Worm (Caenorhabditis elegans) whole organism, young adult: ENCODE results near the gene bus-17.
A peak's percentile ranks its signal among the peaks of the same experiment; 100 is the strongest.

Source experiments
- B0261.1 ChIP-seq: sonication (generic microtip); optimal IDR thresholded peaks from 2 replicates; lab custom pipeline; 2016; ENCODE audit warnings: mild to moderate bottlenecking, missing genetic modification characterization, moderate library complexity, missing compliant biosample characterization
- F33H1.4 ChIP-seq: fragments of 200-800 bp; sonication (Bioruptor generic); IDR thresholded peaks from 2 replicates; pipeline ENCODE4 v1.3.6; 2022; ENCODE audit warnings: missing genetic modification reagents, missing genetic modification characterization, missing compliant biosample characterization
- F57A8.1 ChIP-seq: fragments of 200-800 bp; sonication (Bioruptor generic); optimal IDR thresholded peaks from 2 replicates; lab custom pipeline; 2018; ENCODE audit warnings: mild to moderate bottlenecking, missing genetic modification characterization, moderate library complexity, missing compliant biosample characterization
- F57C9.4 ChIP-seq: sonication (generic microtip); optimal IDR thresholded peaks from 2 replicates; lab custom pipeline; 2017; ENCODE audit warnings: mild to moderate bottlenecking, missing genetic modification characterization, missing compliant biosample characterization
- K11D2.4 ChIP-seq: fragments of 200-800 bp; sonication (Bioruptor generic); IDR thresholded peaks from 2 replicates; pipeline ENCODE4 v1.3.6; 2022; ENCODE audit warnings: missing genetic modification reagents, missing genetic modification characterization, missing compliant biosample characterization
- Y56A3A.18 ChIP-seq: fragments of 200-800 bp; sonication (Bioruptor generic); IDR thresholded peaks from 2 replicates; pipeline ENCODE4 v1.3.6; 2022; ENCODE audit warnings: missing genetic modification reagents, missing genetic modification characterization, missing compliant biosample characterization
- ZK185.1 ChIP-seq: sonication (generic microtip); optimal IDR thresholded peaks from 2 replicates; lab custom pipeline; 2016; ENCODE audit warnings: mild to moderate bottlenecking, missing genetic modification characterization, missing compliant biosample characterization; ENCODE audit not compliant: poor library complexity, severe bottlenecking
- akir-1 ChIP-seq: fragments of 200-800 bp; sonication (Bioruptor generic); optimal IDR thresholded peaks from 2 replicates; lab custom pipeline; 2018; ENCODE audit warnings: mild to moderate bottlenecking, missing genetic modification characterization, moderate library complexity, missing compliant biosample characterization
- attf-3 ChIP-seq: fragments of 200-800 bp; sonication (Bioruptor generic); conservative IDR thresholded peaks from 2 replicates; pipeline ENCODE4 v1.3.6; 2022; ENCODE audit warnings: missing genetic modification reagents, missing genetic modification characterization, missing compliant biosample characterization
- attf-5 ChIP-seq: fragments of 200-800 bp; sonication (Bioruptor generic); optimal IDR thresholded peaks from 2 replicates; lab custom pipeline; 2018; ENCODE audit warnings: mild to moderate bottlenecking, missing genetic modification characterization, missing compliant biosample characterization
- cebp-1 ChIP-seq, 2 experiments: fragments of 200-800 bp in 1 of 2; sonication (Bioruptor generic) in 1 of 2; sonication (generic microtip) in 1 of 2; IDR thresholded peaks in 1 of 2; optimal IDR thresholded peaks in 1 of 2; 2 replicates each; pipeline versions ENCODE4 v1.3.6 to Lab custom; 2017 to 2022; ENCODE audit warnings: missing compliant biosample characterization in 2 of 2, missing genetic modification characterization in 2 of 2, mild to moderate bottlenecking in 1 of 2, missing genetic modification reagents in 1 of 2, moderate library complexity in 1 of 2
- cebp-2 ChIP-seq: fragments of 200-800 bp; sonication (Bioruptor generic); IDR thresholded peaks from 2 replicates; pipeline ENCODE4 v1.3.6; 2022; ENCODE audit warnings: missing genetic modification characterization, missing compliant biosample characterization
- ceh-100 ChIP-seq: fragments of 200-800 bp; sonication (Bioruptor generic); IDR thresholded peaks from 2 replicates; pipeline ENCODE4 v1.3.6; 2022; ENCODE audit warnings: missing genetic modification reagents, missing genetic modification characterization, missing compliant biosample characterization
- ceh-27 ChIP-seq: fragments of 200-800 bp; sonication (Bioruptor generic); optimal IDR thresholded peaks from 2 replicates; lab custom pipeline; 2018; ENCODE audit warnings: mild to moderate bottlenecking, missing genetic modification characterization, moderate library complexity, missing compliant biosample characterization
- chd-7 ChIP-seq: sonication (generic microtip); optimal IDR thresholded peaks from 2 replicates; lab custom pipeline; 2016; ENCODE audit warnings: mild to moderate bottlenecking, missing genetic modification characterization, moderate library complexity, missing compliant biosample characterization
- efl-1 ChIP-seq: fragments of 150-350 bp; optimal IDR thresholded peaks from 2 replicates; lab custom pipeline; 2014; ENCODE audit warnings: missing biosample characterization, missing genetic modification reagents, missing genetic modification characterization
- hmg-1.2 ChIP-seq: fragments of 200-800 bp; sonication (Bioruptor generic); IDR thresholded peaks from 2 replicates; pipeline ENCODE4 v1.3.6; 2022; ENCODE audit warnings: missing genetic modification reagents, missing genetic modification characterization, missing compliant biosample characterization
- hmg-20 ChIP-seq: fragments of 200-800 bp; sonication (Bioruptor generic); IDR thresholded peaks from 2 replicates; pipeline ENCODE4 v1.3.6; 2022; ENCODE audit warnings: missing genetic modification reagents, missing genetic modification characterization, missing compliant biosample characterization
- hrde-1 ChIP-seq: sonication (generic microtip); optimal IDR thresholded peaks from 2 replicates; lab custom pipeline; 2016; ENCODE audit warnings: missing genetic modification characterization, mild to moderate bottlenecking, missing compliant biosample characterization, moderate library complexity, missing genotype, missing genetic modification reagents, borderline replicate concordance
- hsf-1 ChIP-seq: fragments of 200-800 bp; sonication (Bioruptor generic); IDR thresholded peaks from 2 replicates; pipeline ENCODE4 v1.3.6; 2022; ENCODE audit warnings: missing genetic modification reagents, missing genetic modification characterization, missing compliant biosample characterization
- lag-1 ChIP-seq: fragments of 200-800 bp; sonication (Bioruptor generic); IDR thresholded peaks from 2 replicates; pipeline ENCODE4 v1.3.6; 2022; ENCODE audit warnings: missing genetic modification reagents, missing genetic modification characterization, missing compliant biosample characterization
- let-526 ChIP-seq: fragments of 200-800 bp; sonication (Bioruptor generic); IDR thresholded peaks from 2 replicates; pipeline ENCODE4 v1.3.6; 2022; ENCODE audit warnings: missing genetic modification reagents, missing genetic modification characterization, missing compliant biosample characterization
- let-607 ChIP-seq, 2 experiments: fragments of 200-800 bp in 1 of 2; sonication (Bioruptor generic) in 1 of 2; sonication (generic microtip) in 1 of 2; optimal IDR thresholded peaks; 2 replicates each; lab custom pipeline; 2016 to 2018; ENCODE audit warnings: mild to moderate bottlenecking in 2 of 2, missing compliant biosample characterization in 2 of 2, missing genetic modification characterization in 2 of 2, moderate library complexity in 2 of 2, missing genotype in 1 of 2
- lin-26 ChIP-seq: fragments of 200-800 bp; sonication (Bioruptor generic); IDR thresholded peaks from 2 replicates; pipeline ENCODE4 v1.3.6; 2022; ENCODE audit warnings: missing genetic modification reagents, missing genetic modification characterization, missing compliant biosample characterization
- lin-35 ChIP-seq, 3 experiments: fragments of 150-350 bp in 2 of 3; sonication (generic microtip) in 1 of 3; optimal IDR thresholded peaks; 2 replicates each; lab custom pipeline; 2014 to 2018; ENCODE audit warnings: missing biosample characterization in 3 of 3, missing genetic modification characterization in 3 of 3, missing genetic modification reagents in 3 of 3
- lsy-27 ChIP-seq: sonication (generic microtip); optimal IDR thresholded peaks from 2 replicates; lab custom pipeline; 2017; ENCODE audit warnings: missing genetic modification characterization, mild to moderate bottlenecking, missing compliant biosample characterization, antibody characterized with exemption, missing genotype, borderline replicate concordance; ENCODE audit not compliant: insufficient read depth
- madf-8 ChIP-seq: fragments of 200-800 bp; sonication (Bioruptor generic); conservative IDR thresholded peaks from 2 replicates; pipeline ENCODE4 v1.3.6; 2022; ENCODE audit warnings: missing genetic modification reagents, missing genetic modification characterization, missing compliant biosample characterization
- mcd-1 ChIP-seq: fragments of 200-800 bp; sonication (Bioruptor generic); IDR thresholded peaks from 2 replicates; pipeline ENCODE4 v1.3.6; 2022; ENCODE audit warnings: missing genetic modification reagents, missing genetic modification characterization, missing compliant biosample characterization
- mes-4 ChIP-seq: sonication (generic microtip); optimal IDR thresholded peaks from 2 replicates; lab custom pipeline; 2016; ENCODE audit warnings: missing genotype, missing genetic modification characterization, missing compliant biosample characterization
- nfya-2 ChIP-seq: fragments of 200-800 bp; sonication (Bioruptor generic); IDR thresholded peaks from 2 replicates; pipeline ENCODE4 v1.3.6; 2022; ENCODE audit warnings: missing genetic modification reagents, missing genetic modification characterization, missing compliant biosample characterization
- nhr-120 ChIP-seq: fragments of 200-800 bp; sonication (Bioruptor generic); IDR thresholded peaks from 2 replicates; pipeline ENCODE4 v1.3.6; 2022; ENCODE audit warnings: missing genetic modification characterization, missing compliant biosample characterization
- nhr-80 ChIP-seq: sonication (generic microtip); optimal IDR thresholded peaks from 2 replicates; lab custom pipeline; 2016; ENCODE audit warnings: missing genetic modification characterization, missing compliant biosample characterization
- pbrm-1 ChIP-seq: fragments of 200-800 bp; sonication (Bioruptor generic); IDR thresholded peaks from 2 replicates; pipeline ENCODE4 v1.3.6; 2022; ENCODE audit warnings: missing genetic modification reagents, missing genetic modification characterization, missing compliant biosample characterization
- rcor-1 ChIP-seq: fragments of 200-800 bp; sonication (Bioruptor generic); IDR thresholded peaks from 2 replicates; pipeline ENCODE4 v1.3.6; 2022; ENCODE audit warnings: missing genetic modification reagents, missing genetic modification characterization, missing compliant biosample characterization
- snpc-1.1 ChIP-seq: sonication (generic microtip); optimal IDR thresholded peaks from 2 replicates; lab custom pipeline; 2017; ENCODE audit warnings: missing genetic modification characterization, mild to moderate bottlenecking, missing compliant biosample characterization, antibody characterized with exemption, moderate library complexity, missing genotype, missing genetic modification reagents; ENCODE audit not compliant: insufficient read depth
- snpc-1.3 ChIP-seq: sonication (generic microtip); optimal IDR thresholded peaks from 2 replicates; lab custom pipeline; 2017; ENCODE audit warnings: missing genetic modification characterization, mild to moderate bottlenecking, missing compliant biosample characterization, antibody characterized with exemption, moderate library complexity, missing genotype, missing genetic modification reagents; ENCODE audit not compliant: insufficient read depth
- snpc-4 ChIP-seq, 5 experiments: fragments of 150-350 bp in 1 of 5; sonication (generic microtip) in 4 of 5; optimal IDR thresholded peaks; 2 replicates each; lab custom pipeline; 2014 to 2018; ENCODE audit warnings: missing genetic modification characterization in 5 of 5, missing biosample characterization in 3 of 5, antibody characterized with exemption in 2 of 5, mild to moderate bottlenecking in 2 of 5, missing compliant biosample characterization in 2 of 5, missing genotype in 2 of 5, moderate library complexity in 2 of 5, missing genetic modification reagents in 1 of 5
- somi-1 ChIP-seq: fragments of 200-800 bp; sonication (Bioruptor generic); optimal IDR thresholded peaks from 2 replicates; lab custom pipeline; 2018; ENCODE audit warnings: mild to moderate bottlenecking, missing genetic modification characterization, missing compliant biosample characterization
- tbp1 ChIP-seq: fragments of 200-800 bp; sonication (Bioruptor generic); optimal IDR thresholded peaks from 2 replicates; lab custom pipeline; 2018; ENCODE audit warnings: mild to moderate bottlenecking, missing genetic modification characterization, missing compliant biosample characterization
- tlf-1 ChIP-seq: fragments of 200-800 bp; sonication (Bioruptor generic); optimal IDR thresholded peaks from 2 replicates; lab custom pipeline; 2018; ENCODE audit warnings: mild to moderate bottlenecking, missing genetic modification characterization, missing compliant biosample characterization
- zim-3 ChIP-seq: sonication (generic microtip); optimal IDR thresholded peaks from 2 replicates; lab custom pipeline; 2017; ENCODE audit warnings: mild to moderate bottlenecking, missing genetic modification characterization, moderate library complexity, missing compliant biosample characterization
- ztf-18 ChIP-seq: sonication (generic microtip); optimal IDR thresholded peaks from 2 replicates; lab custom pipeline; 2016; ENCODE audit warnings: missing genotype, mild to moderate bottlenecking, missing genetic modification characterization, missing compliant biosample characterization
- ztf-26 ChIP-seq: sonication (generic microtip); optimal IDR thresholded peaks from 2 replicates; lab custom pipeline; 2017; ENCODE audit warnings: missing genetic modification characterization, missing compliant biosample characterization

The bus-17 gene

ce11 chrX:15779503-15779902 lies 13.3 kb upstream of the bus-17 start (continued):
- TF ChIP-seq lin-35 (GFP tag; optimal IDR thresholded peaks at IDR 0.05; lab: Kevin White, UChicago) (no peak), ceh-27 (no peak)

DNA sequence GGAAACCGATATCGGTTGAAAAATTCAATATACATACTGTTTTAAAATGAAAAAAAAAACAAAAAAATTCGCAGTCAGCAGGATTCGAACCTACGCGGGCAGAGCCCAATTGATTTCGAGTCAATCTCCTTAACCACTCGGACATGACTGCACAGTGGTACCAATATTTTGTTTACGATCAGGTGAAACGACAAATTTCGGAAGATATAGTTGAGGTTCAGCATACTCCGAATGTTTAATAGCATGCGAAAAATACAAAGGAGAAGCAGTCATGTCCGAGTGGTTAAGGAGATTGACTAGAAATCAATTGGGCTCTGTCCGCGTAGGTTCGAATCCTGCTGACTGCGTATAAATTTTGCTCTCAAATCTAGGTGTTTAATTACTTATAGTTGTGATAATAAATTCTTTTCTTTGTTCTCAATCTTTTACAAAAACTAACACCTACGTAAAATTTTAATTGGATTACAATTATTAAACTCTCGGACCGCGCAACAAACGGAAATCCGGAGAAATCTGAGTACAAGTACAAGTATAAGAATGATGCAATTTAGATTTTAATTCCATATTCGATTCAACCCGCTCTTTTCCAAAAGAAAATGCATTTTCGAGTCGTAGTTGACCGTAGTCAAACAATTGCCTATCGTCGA lies 7.2 kb upstream of the bus-17 start, which contains the start of gene Y7A5A.13:
Gene Y7A5A.13 (plus strand): TSS at position 597 of the 647 bp plus-strand sequence.
- TF ChIP-seq Y56A3A.18 (GFP tag; lab: Robert Waterston, UW) (0 out of 2 replicates have a peak, but pooled peaks have one; percentile 46), zim-3 (tag; lab: Kevin White, UChicago) (peak; percentile 15), lsy-27 (no peak), chd-7 (tag; lab: Kevin White, UChicago) (peak; percentile 20), mcd-1 (GFP tag; lab: Robert Waterston, UW) (peak; percentile 33; the same call in 1 of the 2 replicates), ceh-100 (GFP tag; lab: Robert Waterston, UW) (no peak), let-526 (GFP tag; lab: Robert Waterston, UW) (no peak), tbp1 (GFP tag; lab: Kevin White, UChicago) (peak; percentile 90), akir-1 (GFP tag; lab: Kevin White, UChicago) (no peak), somi-1 (GFP tag; lab: Kevin White, UChicago) (no peak), hsf-1 (GFP tag; lab: Robert Waterston, UW) (no peak), nhr-120 (GFP tag; lab: Robert Waterston, UW) (no peak), cebp-2 (GFP tag; lab: Robert Waterston, UW) (no peak), hmg-1.2 (GFP tag; lab: Robert Waterston, UW) (peak; percentile 70), F33H1.4 (no peak), attf-5 (GFP tag; lab: Kevin White, UChicago) (peak; percentile 21), snpc-1.3 (peak; percentile 21), ztf-18 (tag; lab: Kevin White, UChicago) (peak; percentile 38), nfya-2 (no peak), hrde-1 (tag; lab: Kevin White, UChicago) (no peak), snpc-1.1 (tag; lab: Kevin White, UChicago) (peak; percentile 62), ceh-27 (peak; percentile 21), let-607 (tag; optimal IDR thresholded peaks at IDR 0.05; lab: Kevin White, UChicago) (peak in 1 of 2 experiments; percentile 52), madf-8 (no peak), ztf-26 (tag; lab: Kevin White, UChicago) (peak; percentile 32), snpc-4 (GFP tag; optimal IDR thresholded peaks at IDR 0.05; lab: Kevin White, UChicago) (peak; percentile 51), snpc-4 (tag; optimal IDR thresholded peaks at IDR 0.05; lab: Kevin White, UChicago) (peak in 3 of 4 experiments; percentile 62 to 78 (median 68)), lag-1 (no peak), tlf-1 (no peak), ZK185.1 (tag; lab: Kevin White, UChicago) (peak; percentile 60), efl-1 (GFP tag; lab: Kevin White, UChicago) (no peak), nhr-80 (peak; percentile 14), lin-26 (peak; percentile 82), B0261.1 (tag; lab: Kevin White, UChicago) (peak; percentile 88), F57C9.4 (tag; lab: Kevin White, UChicago) (no peak), pbrm-1 (GFP tag; lab: Robert Waterston, UW) (peak; percentile 74), mes-4 (tag; lab: Kevin White, UChicago) (no peak), rcor-1 (peak; percentile 54), F57A8.1 (no peak), K11D2.4 (GFP tag; lab: Robert Waterston, UW) (0 out of 2 replicates have a peak, but pooled peaks have one; percentile 27), attf-3 (GFP tag; lab: Robert Waterston, UW) (no peak), cebp-1 (GFP tag; IDR thresholded peaks at IDR 0.05; lab: Robert Waterston, UW) (no peak), cebp-1 (tag; optimal IDR thresholded peaks at IDR 0.05; lab: Kevin White, UChicago) (peak; percentile 30), hmg-20 (peak; percentile 57; the same call in 1 of the 2 replicates)
